Fruit fly (Drosophila melanogaster) whole organism, embryonic: ENCODE data around the gene CG13454.

ENCODE experiments used
- CG3995 ChIP-seq: fragments of 200-800 bp; sonication (Bioruptor generic); optimal IDR thresholded peaks from 3 replicates; lab custom pipeline; 2016; ENCODE audit warnings: missing biosample characterization, missing genetic modification characterization
- Sox102F ChIP-seq: fragments of 200-800 bp; sonication (Bioruptor generic); optimal IDR thresholded peaks from 2 replicates; lab custom pipeline; 2018; ENCODE audit warnings: missing biosample characterization, mild to moderate bottlenecking, missing genetic modification characterization, moderate library complexity
- luna ChIP-seq: fragments of 200-800 bp; sonication (Bioruptor generic); optimal IDR thresholded peaks from 2 replicates; lab custom pipeline; 2016; ENCODE audit warnings: missing biosample characterization, missing genetic modification characterization

- peak; percentile 30 for TF ChIP-seq CG3995 (GFP tag; lab: Kevin White, UChicago)
- TF ChIP-seq luna (GFP tag; lab: Kevin White, UChicago), result no peak
- no peak for TF ChIP-seq Sox102F
Measured at dm6 chr3L:15516440-15516839, 416 bp downstream of the CG13454 start.
